Worm (Caenorhabditis elegans): ENCODE measurements around the gene pho-10.

ce11 chrII:9935044-9935599, 14.8 kb upstream of the pho-10 start:
- TF ChIP-seq W03F9.2 (tag; optimal IDR thresholded peaks at IDR 0.05) (no peak), dao-5 (tag; optimal IDR thresholded peaks at IDR 0.05) (no peak), him-1 (tag; optimal IDR thresholded peaks at IDR 0.05) (no peak)

Measured in whole organism, L4/young adult.